Worm (Caenorhabditis elegans) whole organism, L4/young adult: ENCODE results near the gene sdz-1.

Experiments used
- W03F9.2 ChIP-seq: fragments of 150-350 bp; optimal IDR thresholded peaks from 2 replicates; lab custom pipeline; 2014; ENCODE audit warnings: missing biosample characterization, missing genetic modification characterization
- him-1 ChIP-seq: sonication (generic microtip); optimal IDR thresholded peaks from 2 replicates; lab custom pipeline; 2016; ENCODE audit warnings: missing genotype, missing genetic modification reagents, missing genetic modification characterization, missing compliant biosample characterization

- TF ChIP-seq him-1 (tag; lab: Kevin White, UChicago) (no peak), W03F9.2 (tag; lab: Kevin White, UChicago) (no peak)
These were observed 35.2 kb downstream of the sdz-1 start, which contains the start of gene F22B7.1 for ce11 chrIII:8664897-8665388.
